Worm (Caenorhabditis elegans): Measurements from ENCODE around the gene znfx-1.

DNA sequence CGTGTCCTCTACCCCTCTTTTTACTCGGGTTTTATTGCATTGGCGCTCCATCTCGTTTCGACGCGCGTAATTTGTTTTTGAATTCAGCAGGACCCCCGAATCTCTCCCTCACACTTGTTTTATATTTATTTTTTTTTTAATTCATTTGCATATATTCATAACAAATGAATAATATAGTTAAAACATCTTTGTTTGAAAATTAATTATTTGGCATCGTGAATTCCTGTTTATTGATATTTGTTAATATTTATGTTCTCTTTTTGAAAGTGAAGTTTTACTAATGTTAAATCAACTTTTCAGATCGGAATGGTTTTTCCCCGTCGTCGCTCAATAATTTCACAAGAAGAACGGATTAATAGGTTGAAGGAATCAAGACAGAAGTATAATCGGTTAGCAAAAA is 9.5 kb downstream of the znfx-1 start, which contains the start of gene ZK1067.3:
- TF ChIP-seq D1046.2 (GFP tag; IDR thresholded peaks at IDR 0.05) (no peak), mxl-3 (GFP tag; optimal IDR thresholded peaks at IDR 0.05) (no peak), dmd-6 (GFP tag; IDR thresholded peaks at IDR 0.05) (no peak), unc-39 (tag; optimal IDR thresholded peaks at IDR 0.05) (no peak)

All from whole organism, L4 larva.